Fruit fly (Drosophila melanogaster): Measurements from ENCODE around the gene CG4972.

Gene CG4972

DNA sequence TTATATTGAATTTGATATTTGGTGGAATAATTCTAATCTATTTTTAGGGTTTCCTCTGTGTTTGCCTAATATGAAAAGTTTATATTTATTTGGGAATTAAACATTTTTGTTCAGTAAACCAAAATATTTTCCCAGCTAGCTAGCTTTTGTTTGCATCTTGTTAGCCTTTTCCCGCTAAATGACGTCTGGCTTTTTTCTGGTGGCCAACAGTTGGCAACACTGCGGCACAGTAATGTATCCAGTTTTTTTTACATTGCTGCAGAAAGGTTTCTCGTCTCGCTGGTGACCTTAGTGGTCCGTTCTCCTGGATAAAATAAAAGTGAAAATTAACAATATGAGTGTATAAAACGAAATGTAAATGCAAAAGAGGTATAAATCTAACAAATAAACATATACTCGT is 49.6 kb downstream of the CG4972 start, which contains the start of gene lft:
Gene lft (plus strand): TSS at position 243 of the 400 bp plus-strand sequence.
- TF ChIP-seq noc (tag; optimal IDR thresholded peaks at IDR 0.05) = no peak

DNA sequence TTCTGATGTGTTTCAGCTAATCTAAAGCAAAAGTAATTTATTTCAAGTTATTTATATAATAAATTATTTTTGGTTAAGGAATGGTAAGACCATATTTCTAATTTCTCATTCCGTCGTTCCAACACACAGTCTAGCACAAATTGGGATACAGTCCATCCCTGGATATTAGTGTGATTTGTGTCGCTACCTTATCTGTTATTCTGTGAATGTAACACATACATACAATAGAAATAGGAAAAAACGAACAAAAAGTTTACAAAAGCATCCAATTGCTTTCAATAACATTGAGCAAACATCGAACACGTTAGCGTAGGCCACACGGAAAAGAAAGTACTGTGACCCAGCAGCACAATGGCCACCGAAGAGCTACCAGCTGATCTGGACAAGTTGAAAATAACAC is 51.9 kb downstream of the CG4972 start, which contains the start of gene CG5056:
Gene CG5056 (plus strand): TSS at position 168 of the 400 bp plus-strand sequence.
- TF ChIP-seq noc (tag; optimal IDR thresholded peaks at IDR 0.05) = no peak

Data from whole organism, larva.